Worm (Caenorhabditis elegans) whole organism, young adult: ENCODE measurements around the gene Y45F10B.8.

Experiments used
- B0019.2 ChIP-seq: fragments of 200-800 bp; sonication (Bioruptor generic); conservative IDR thresholded peaks from 2 replicates; pipeline ENCODE4 v1.3.6; 2022; ENCODE audit warnings: missing genetic modification reagents, missing genetic modification characterization, missing compliant biosample characterization
- B0035.1 ChIP-seq: sonication (generic microtip); optimal IDR thresholded peaks from 2 replicates; lab custom pipeline; 2016; ENCODE audit warnings: missing genetic modification characterization, mild to moderate bottlenecking, missing compliant biosample characterization, missing genotype, missing genetic modification reagents
- B0336.3 ChIP-seq: fragments of 200-800 bp; sonication (Bioruptor generic); IDR thresholded peaks from 2 replicates; pipeline ENCODE4 v1.3.6; 2022; ENCODE audit warnings: missing genetic modification characterization, missing compliant biosample characterization
- D2030.7 ChIP-seq: fragments of 200-800 bp; sonication (Bioruptor generic); IDR thresholded peaks from 2 replicates; pipeline ENCODE4 v1.3.6; 2022; ENCODE audit warnings: missing genetic modification reagents, missing genetic modification characterization, missing compliant biosample characterization
- F33H1.4 ChIP-seq: fragments of 200-800 bp; sonication (Bioruptor generic); IDR thresholded peaks from 2 replicates; pipeline ENCODE4 v1.3.6; 2022; ENCODE audit warnings: missing genetic modification reagents, missing genetic modification characterization, missing compliant biosample characterization
- F49E8.2 ChIP-seq: sonication (generic microtip); optimal IDR thresholded peaks from 3 replicates; lab custom pipeline; 2017; ENCODE audit warnings: missing genetic modification characterization, mild to moderate bottlenecking, missing compliant biosample characterization, antibody characterized with exemption, moderate library complexity; ENCODE audit not compliant: insufficient read depth
- F52B5.7 ChIP-seq: sonication (generic microtip); optimal IDR thresholded peaks from 2 replicates; lab custom pipeline; 2016; ENCODE audit warnings: mild to moderate bottlenecking, missing genetic modification characterization, missing compliant biosample characterization
- F57C9.4 ChIP-seq: sonication (generic microtip); optimal IDR thresholded peaks from 2 replicates; lab custom pipeline; 2017; ENCODE audit warnings: mild to moderate bottlenecking, missing genetic modification characterization, missing compliant biosample characterization
- K12H6.12 ChIP-seq: fragments of 200-800 bp; sonication (Bioruptor generic); optimal IDR thresholded peaks from 2 replicates; lab custom pipeline; 2018; ENCODE audit warnings: mild to moderate bottlenecking, missing genetic modification characterization, missing compliant biosample characterization
- T07F8.4 ChIP-seq: sonication (generic microtip); optimal IDR thresholded peaks from 2 replicates; lab custom pipeline; 2016; ENCODE audit warnings: mild to moderate bottlenecking, missing genetic modification characterization, moderate library complexity, missing compliant biosample characterization
- Y53F4B.3 ChIP-seq: fragments of 200-800 bp; sonication (Bioruptor generic); IDR thresholded peaks from 2 replicates; pipeline ENCODE4 v1.3.6; 2022; ENCODE audit warnings: missing genetic modification reagents, missing genetic modification characterization, missing compliant biosample characterization
- Y56A3A.18 ChIP-seq: fragments of 200-800 bp; sonication (Bioruptor generic); IDR thresholded peaks from 2 replicates; pipeline ENCODE4 v1.3.6; 2022; ENCODE audit warnings: missing genetic modification reagents, missing genetic modification characterization, missing compliant biosample characterization
- Y79H2A.3 ChIP-seq: fragments of 200-800 bp; sonication (Bioruptor generic); conservative IDR thresholded peaks from 2 replicates; pipeline ENCODE4 v1.3.6; 2022; ENCODE audit warnings: missing genetic modification reagents, missing genetic modification characterization, missing compliant biosample characterization
- aptf-2 ChIP-seq: fragments of 200-800 bp; sonication (Bioruptor generic); conservative IDR thresholded peaks from 2 replicates; pipeline ENCODE4 v1.3.6; 2022; ENCODE audit warnings: missing genetic modification reagents, missing genetic modification characterization, missing compliant biosample characterization
- atf-7 ChIP-seq: sonication (generic microtip); optimal IDR thresholded peaks from 2 replicates; lab custom pipeline; 2017; ENCODE audit warnings: mild to moderate bottlenecking, missing genetic modification characterization, missing compliant biosample characterization
- athp-1 ChIP-seq: sonication (generic microtip); optimal IDR thresholded peaks from 2 replicates; lab custom pipeline; 2017; ENCODE audit warnings: mild to moderate bottlenecking, missing genetic modification characterization, missing compliant biosample characterization
- attf-3 ChIP-seq: fragments of 200-800 bp; sonication (Bioruptor generic); conservative IDR thresholded peaks from 2 replicates; pipeline ENCODE4 v1.3.6; 2022; ENCODE audit warnings: missing genetic modification reagents, missing genetic modification characterization, missing compliant biosample characterization
- attf-5 ChIP-seq: fragments of 200-800 bp; sonication (Bioruptor generic); optimal IDR thresholded peaks from 2 replicates; lab custom pipeline; 2018; ENCODE audit warnings: mild to moderate bottlenecking, missing genetic modification characterization, missing compliant biosample characterization
- bed-1 ChIP-seq: fragments of 200-800 bp; sonication (Bioruptor generic); IDR thresholded peaks from 2 replicates; pipeline ENCODE4 v1.3.6; 2022; ENCODE audit warnings: missing genetic modification reagents, missing genetic modification characterization, missing compliant biosample characterization
- cebp-1 ChIP-seq, 2 experiments: fragments of 200-800 bp in 1 of 2; sonication (Bioruptor generic) in 1 of 2; sonication (generic microtip) in 1 of 2; IDR thresholded peaks in 1 of 2; optimal IDR thresholded peaks in 1 of 2; 2 replicates each; pipeline versions ENCODE4 v1.3.6 to Lab custom; 2017 to 2022; ENCODE audit warnings: missing compliant biosample characterization in 2 of 2, missing genetic modification characterization in 2 of 2, mild to moderate bottlenecking in 1 of 2, missing genetic modification reagents in 1 of 2, moderate library complexity in 1 of 2
- ceh-100 ChIP-seq: fragments of 200-800 bp; sonication (Bioruptor generic); IDR thresholded peaks from 2 replicates; pipeline ENCODE4 v1.3.6; 2022; ENCODE audit warnings: missing genetic modification reagents, missing genetic modification characterization, missing compliant biosample characterization
- ceh-27 ChIP-seq: fragments of 200-800 bp; sonication (Bioruptor generic); optimal IDR thresholded peaks from 2 replicates; lab custom pipeline; 2018; ENCODE audit warnings: mild to moderate bottlenecking, missing genetic modification characterization, moderate library complexity, missing compliant biosample characterization
- chd-7 ChIP-seq: sonication (generic microtip); optimal IDR thresholded peaks from 2 replicates; lab custom pipeline; 2016; ENCODE audit warnings: mild to moderate bottlenecking, missing genetic modification characterization, moderate library complexity, missing compliant biosample characterization
- egl-18 ChIP-seq: fragments of 200-800 bp; sonication (Bioruptor generic); IDR thresholded peaks from 2 replicates; pipeline ENCODE4 v1.3.6; 2022; ENCODE audit warnings: missing genetic modification reagents, missing genetic modification characterization, missing compliant biosample characterization
- lag-1 ChIP-seq: fragments of 200-800 bp; sonication (Bioruptor generic); IDR thresholded peaks from 2 replicates; pipeline ENCODE4 v1.3.6; 2022; ENCODE audit warnings: missing genetic modification reagents, missing genetic modification characterization, missing compliant biosample characterization
- let-607 ChIP-seq, 2 experiments: fragments of 200-800 bp in 1 of 2; sonication (Bioruptor generic) in 1 of 2; sonication (generic microtip) in 1 of 2; optimal IDR thresholded peaks; 2 replicates each; lab custom pipeline; 2016 to 2018; ENCODE audit warnings: mild to moderate bottlenecking in 2 of 2, missing compliant biosample characterization in 2 of 2, missing genetic modification characterization in 2 of 2, moderate library complexity in 2 of 2, missing genotype in 1 of 2
- lin-35 ChIP-seq, 3 experiments: fragments of 150-350 bp in 2 of 3; sonication (generic microtip) in 1 of 3; optimal IDR thresholded peaks; 2 replicates each; lab custom pipeline; 2014 to 2018; ENCODE audit warnings: missing biosample characterization in 3 of 3, missing genetic modification characterization in 3 of 3, missing genetic modification reagents in 3 of 3
- lin-54 ChIP-seq: fragments of 200-800 bp; sonication (Bioruptor generic); optimal IDR thresholded peaks from 2 replicates; lab custom pipeline; 2018; ENCODE audit warnings: mild to moderate bottlenecking, missing genetic modification characterization, missing compliant biosample characterization
- lir-1 ChIP-seq: fragments of 200-800 bp; sonication (Bioruptor generic); conservative IDR thresholded peaks from 2 replicates; pipeline ENCODE4 v1.3.6; 2022; ENCODE audit warnings: missing genetic modification reagents, missing genetic modification characterization, missing compliant biosample characterization
- madf-8 ChIP-seq: fragments of 200-800 bp; sonication (Bioruptor generic); conservative IDR thresholded peaks from 2 replicates; pipeline ENCODE4 v1.3.6; 2022; ENCODE audit warnings: missing genetic modification reagents, missing genetic modification characterization, missing compliant biosample characterization
- mcd-1 ChIP-seq: fragments of 200-800 bp; sonication (Bioruptor generic); IDR thresholded peaks from 2 replicates; pipeline ENCODE4 v1.3.6; 2022; ENCODE audit warnings: missing genetic modification reagents, missing genetic modification characterization, missing compliant biosample characterization
- mel-28 ChIP-seq: sonication (generic microtip); optimal IDR thresholded peaks from 2 replicates; lab custom pipeline; 2016; ENCODE audit warnings: borderline replicate concordance, mild to moderate bottlenecking, missing genetic modification characterization, missing compliant biosample characterization
- nfyb-1 ChIP-seq: fragments of 200-800 bp; sonication (Bioruptor generic); IDR thresholded peaks from 2 replicates; pipeline ENCODE4 v1.3.6; 2022; ENCODE audit warnings: missing genetic modification reagents, missing genetic modification characterization, missing compliant biosample characterization
- nhr-179 ChIP-seq: sonication (generic microtip); optimal IDR thresholded peaks from 2 replicates; lab custom pipeline; 2016; ENCODE audit warnings: mild to moderate bottlenecking, missing genetic modification characterization, missing compliant biosample characterization
- nhr-27 ChIP-seq: fragments of 200-800 bp; sonication (Bioruptor generic); optimal IDR thresholded peaks from 2 replicates; lab custom pipeline; 2018; ENCODE audit warnings: mild to moderate bottlenecking, missing genetic modification characterization, moderate library complexity, missing compliant biosample characterization
- nhr-90 ChIP-seq: sonication (generic microtip); optimal IDR thresholded peaks from 2 replicates; lab custom pipeline; 2016; ENCODE audit warnings: missing genotype, mild to moderate bottlenecking, missing genetic modification characterization, missing compliant biosample characterization
- snpc-1.3 ChIP-seq: sonication (generic microtip); optimal IDR thresholded peaks from 2 replicates; lab custom pipeline; 2017; ENCODE audit warnings: missing genetic modification characterization, mild to moderate bottlenecking, missing compliant biosample characterization, antibody characterized with exemption, moderate library complexity, missing genotype, missing genetic modification reagents; ENCODE audit not compliant: insufficient read depth
- snpc-3.4 ChIP-seq: sonication (generic microtip); optimal IDR thresholded peaks from 2 replicates; lab custom pipeline; 2017; ENCODE audit warnings: missing genetic modification characterization, mild to moderate bottlenecking, missing compliant biosample characterization, antibody characterized with exemption, moderate library complexity, missing genotype, missing genetic modification reagents
- snpc-4 ChIP-seq, 5 experiments: fragments of 150-350 bp in 1 of 5; sonication (generic microtip) in 4 of 5; optimal IDR thresholded peaks; 2 replicates each; lab custom pipeline; 2014 to 2018; ENCODE audit warnings: missing genetic modification characterization in 5 of 5, missing biosample characterization in 3 of 5, antibody characterized with exemption in 2 of 5, mild to moderate bottlenecking in 2 of 5, missing compliant biosample characterization in 2 of 5, missing genotype in 2 of 5, moderate library complexity in 2 of 5, missing genetic modification reagents in 1 of 5
- tbp1 ChIP-seq: fragments of 200-800 bp; sonication (Bioruptor generic); optimal IDR thresholded peaks from 2 replicates; lab custom pipeline; 2018; ENCODE audit warnings: mild to moderate bottlenecking, missing genetic modification characterization, missing compliant biosample characterization
- tbx-9 ChIP-seq: sonication (generic microtip); optimal IDR thresholded peaks from 2 replicates; lab custom pipeline; 2016; ENCODE audit warnings: borderline replicate concordance, missing genetic modification characterization, inconsistent platforms, missing compliant biosample characterization
- tlf-1 ChIP-seq: fragments of 200-800 bp; sonication (Bioruptor generic); optimal IDR thresholded peaks from 2 replicates; lab custom pipeline; 2018; ENCODE audit warnings: mild to moderate bottlenecking, missing genetic modification characterization, missing compliant biosample characterization
- unc-62 ChIP-seq: fragments of 150-350 bp; optimal IDR thresholded peaks from 2 replicates; lab custom pipeline; 2014; ENCODE audit warnings: missing biosample characterization, missing genetic modification reagents, missing genetic modification characterization
- zim-3 ChIP-seq: sonication (generic microtip); optimal IDR thresholded peaks from 2 replicates; lab custom pipeline; 2017; ENCODE audit warnings: mild to moderate bottlenecking, missing genetic modification characterization, moderate library complexity, missing compliant biosample characterization
- ztf-22 ChIP-seq: fragments of 200-800 bp; sonication (Bioruptor generic); optimal IDR thresholded peaks from 2 replicates; lab custom pipeline; 2018; ENCODE audit warnings: mild to moderate bottlenecking, missing genetic modification characterization, moderate library complexity, missing compliant biosample characterization
- ztf-28 ChIP-seq: fragments of 200-800 bp; sonication (Bioruptor generic); IDR thresholded peaks from 2 replicates; pipeline ENCODE4 v1.3.6; 2022; ENCODE audit warnings: missing genetic modification reagents, missing genetic modification characterization, missing compliant biosample characterization
- ztf-6 ChIP-seq: fragments of 200-800 bp; sonication (Bioruptor generic); IDR thresholded peaks from 2 replicates; pipeline ENCODE4 v1.3.6; 2022; ENCODE audit warnings: missing genetic modification reagents, missing genetic modification characterization, missing compliant biosample characterization

Gene Y45F10B.8

ce11 chrIV:13538901-13539300 is 39.2 kb downstream of the Y45F10B.8 start:
- TF ChIP-seq ztf-22 (GFP tag; lab: Kevin White, UChicago), result no peak
- TF ChIP-seq snpc-1.3 (tag; lab: Kevin White, UChicago), result peak; percentile 7
- TF ChIP-seq mcd-1 (GFP tag; lab: Robert Waterston, UW), result no peak
- TF ChIP-seq tbp1, result peak; percentile 43
- TF ChIP-seq snpc-3.4, result peak; percentile 18
- TF ChIP-seq atf-7, result no peak
- TF ChIP-seq let-607 (tag; optimal IDR thresholded peaks at IDR 0.05; lab: Kevin White, UChicago), result no peak
- TF ChIP-seq athp-1, result no peak
- no peak for TF ChIP-seq F49E8.2 (tag; lab: Kevin White, UChicago)
- no peak for TF ChIP-seq lag-1 (GFP tag; lab: Robert Waterston, UW)
- peak; percentile 64 for TF ChIP-seq D2030.7 (GFP tag; lab: Robert Waterston, UW)
- TF ChIP-seq B0019.2, result no peak
- no peak for TF ChIP-seq ztf-28 (GFP tag; lab: Robert Waterston, UW)
- no peak for TF ChIP-seq cebp-1 (GFP tag; IDR thresholded peaks at IDR 0.05; lab: Robert Waterston, UW)
- TF ChIP-seq cebp-1 (tag; optimal IDR thresholded peaks at IDR 0.05; lab: Kevin White, UChicago), result no peak
- TF ChIP-seq madf-8, result peak; percentile 97
- no peak for TF ChIP-seq nhr-90 (tag; lab: Kevin White, UChicago)
- TF ChIP-seq F33H1.4 (GFP tag; lab: Robert Waterston, UW), result peak; percentile 49
- TF ChIP-seq ceh-27, result no peak
- TF ChIP-seq attf-5, result no peak
- no peak for TF ChIP-seq F57C9.4 (tag; lab: Kevin White, UChicago)
- no peak for TF ChIP-seq B0035.1 (tag; lab: Kevin White, UChicago)
- no peak for TF ChIP-seq unc-62 (GFP tag; lab: Kevin White, UChicago)
- TF ChIP-seq lin-54, result peak; percentile 16
- TF ChIP-seq T07F8.4 (tag; lab: Kevin White, UChicago), result no peak
- no peak for TF ChIP-seq attf-3 (GFP tag; lab: Robert Waterston, UW)
- no peak for TF ChIP-seq Y79H2A.3
- TF ChIP-seq lin-35 (GFP tag; optimal IDR thresholded peaks at IDR 0.05; lab: Kevin White, UChicago), result no peak
- no peak for TF ChIP-seq K12H6.12 (tag; lab: Kevin White, UChicago)
- TF ChIP-seq Y53F4B.3 (GFP tag; lab: Robert Waterston, UW), result no peak
- TF ChIP-seq nhr-27, result no peak
- TF ChIP-seq F52B5.7 (tag; lab: Kevin White, UChicago), result no peak
- no peak for TF ChIP-seq nhr-179 (tag; lab: Kevin White, UChicago)
- no peak for TF ChIP-seq ztf-6
- TF ChIP-seq Y56A3A.18, result no peak
- TF ChIP-seq nfyb-1 (GFP tag; lab: Robert Waterston, UW), result no peak
- TF ChIP-seq tbx-9 (tag; lab: Kevin White, UChicago), result no peak
- TF ChIP-seq tlf-1 (GFP tag; lab: Kevin White, UChicago), result no peak
- TF ChIP-seq egl-18 (GFP tag; lab: Robert Waterston, UW), result no peak
- no peak for TF ChIP-seq lir-1 (GFP tag; lab: Robert Waterston, UW)
- TF ChIP-seq ceh-100 (GFP tag; lab: Robert Waterston, UW), result no peak
- TF ChIP-seq mel-28 (tag; lab: Kevin White, UChicago), result no peak
- no peak for TF ChIP-seq chd-7 (tag; lab: Kevin White, UChicago)
- TF ChIP-seq bed-1 (GFP tag; lab: Robert Waterston, UW), result no peak
- TF ChIP-seq B0336.3, result no peak
- TF ChIP-seq aptf-2 (GFP tag; lab: Robert Waterston, UW), result no peak
- TF ChIP-seq zim-3 (tag; lab: Kevin White, UChicago), result no peak
- TF ChIP-seq snpc-4 (GFP tag; optimal IDR thresholded peaks at IDR 0.05; lab: Kevin White, UChicago), result peak; percentile 69
- peak in 3 of 4 experiments; percentile 79 to 87 (median 87) for TF ChIP-seq snpc-4 (tag; optimal IDR thresholded peaks at IDR 0.05; lab: Kevin White, UChicago)
